Worm (Caenorhabditis elegans) whole organism, young adult: Measurements from ENCODE around the gene Y43H11AL.1.

Experiments
- T07F8.4 ChIP-seq: sonication (generic microtip); optimal IDR thresholded peaks from 2 replicates; lab custom pipeline; 2016; ENCODE audit warnings: mild to moderate bottlenecking, missing genetic modification characterization, moderate library complexity, missing compliant biosample characterization
- ceh-79 ChIP-seq: sonication (generic microtip); optimal IDR thresholded peaks from 2 replicates; lab custom pipeline; 2017; ENCODE audit warnings: mild to moderate bottlenecking, missing genetic modification characterization, missing compliant biosample characterization
- hrde-1 ChIP-seq: sonication (generic microtip); optimal IDR thresholded peaks from 2 replicates; lab custom pipeline; 2016; ENCODE audit warnings: missing genetic modification characterization, mild to moderate bottlenecking, missing compliant biosample characterization, moderate library complexity, missing genotype, missing genetic modification reagents, borderline replicate concordance
- lin-35 ChIP-seq, 3 experiments: fragments of 150-350 bp in 2 of 3; sonication (generic microtip) in 1 of 3; optimal IDR thresholded peaks; 2 replicates each; lab custom pipeline; 2014 to 2018; ENCODE audit warnings: missing biosample characterization in 3 of 3, missing genetic modification characterization in 3 of 3, missing genetic modification reagents in 3 of 3
- lsl-1 ChIP-seq: fragments of 200-800 bp; sonication (Bioruptor generic); optimal IDR thresholded peaks from 2 replicates; lab custom pipeline; 2018; ENCODE audit warnings: mild to moderate bottlenecking, missing genetic modification characterization, moderate library complexity, missing compliant biosample characterization
- pbrm-1 ChIP-seq: fragments of 200-800 bp; sonication (Bioruptor generic); IDR thresholded peaks from 2 replicates; pipeline ENCODE4 v1.3.6; 2022; ENCODE audit warnings: missing genetic modification reagents, missing genetic modification characterization, missing compliant biosample characterization
- unc-62 ChIP-seq: fragments of 150-350 bp; optimal IDR thresholded peaks from 2 replicates; lab custom pipeline; 2014; ENCODE audit warnings: missing biosample characterization, missing genetic modification reagents, missing genetic modification characterization
- ztf-28 ChIP-seq: fragments of 200-800 bp; sonication (Bioruptor generic); IDR thresholded peaks from 2 replicates; pipeline ENCODE4 v1.3.6; 2022; ENCODE audit warnings: missing genetic modification reagents, missing genetic modification characterization, missing compliant biosample characterization

ce11 chrII:232641-233040 lies at the start of gene Y43H11AL.1:
- TF ChIP-seq lsl-1 (GFP tag; lab: Kevin White, UChicago) = no peak
- no peak for TF ChIP-seq T07F8.4 (tag; lab: Kevin White, UChicago)
- TF ChIP-seq ceh-79 = no peak
- TF ChIP-seq pbrm-1 (GFP tag; lab: Robert Waterston, UW) = no peak
- TF ChIP-seq ztf-28 = no peak
- no peak for TF ChIP-seq unc-62
- no peak for TF ChIP-seq lin-35 (GFP tag; optimal IDR thresholded peaks at IDR 0.05; lab: Kevin White, UChicago)
- TF ChIP-seq hrde-1 = no peak
